Fruit fly (Drosophila melanogaster) whole organism, adult: ENCODE results near the gene Ten-a.

Source experiments
- CG11617 ChIP-seq: fragments of 200-800 bp; sonication (Bioruptor generic); optimal IDR thresholded peaks from 2 replicates; lab custom pipeline; 2017; ENCODE audit warnings: mild to moderate bottlenecking, missing biosample characterization, missing genetic modification reagents, missing genetic modification characterization
- CG12768 ChIP-seq: fragments of 200-800 bp; sonication (Bioruptor generic); optimal IDR thresholded peaks from 2 replicates; lab custom pipeline; 2017; ENCODE audit warnings: missing biosample characterization, missing genetic modification characterization, mild to moderate bottlenecking, moderate library complexity, missing genetic modification reagents
- CG14711 ChIP-seq: fragments of 200-800 bp; sonication (Bioruptor generic); optimal IDR thresholded peaks from 2 replicates; lab custom pipeline; 2018; ENCODE audit warnings: missing biosample characterization, mild to moderate bottlenecking, missing genetic modification characterization, moderate library complexity
- CG1620 ChIP-seq: fragments of 200-800 bp; sonication (Bioruptor generic); optimal IDR thresholded peaks from 2 replicates; lab custom pipeline; 2016; ENCODE audit warnings: missing biosample characterization, missing genetic modification characterization
- Clk ChIP-seq: fragments of 200-800 bp; sonication (Bioruptor generic); optimal IDR thresholded peaks from 2 replicates; lab custom pipeline; 2017; ENCODE audit warnings: missing biosample characterization, missing genetic modification characterization
- Crg-1 ChIP-seq: fragments of 200-800 bp; sonication (Bioruptor generic); optimal IDR thresholded peaks from 2 replicates; lab custom pipeline; 2016; ENCODE audit warnings: missing biosample characterization, missing genetic modification characterization
- Hr96 ChIP-seq: fragments of 200-800 bp; sonication (Bioruptor generic); optimal IDR thresholded peaks from 2 replicates; lab custom pipeline; 2016; ENCODE audit warnings: missing biosample characterization, missing genetic modification characterization

DNA sequence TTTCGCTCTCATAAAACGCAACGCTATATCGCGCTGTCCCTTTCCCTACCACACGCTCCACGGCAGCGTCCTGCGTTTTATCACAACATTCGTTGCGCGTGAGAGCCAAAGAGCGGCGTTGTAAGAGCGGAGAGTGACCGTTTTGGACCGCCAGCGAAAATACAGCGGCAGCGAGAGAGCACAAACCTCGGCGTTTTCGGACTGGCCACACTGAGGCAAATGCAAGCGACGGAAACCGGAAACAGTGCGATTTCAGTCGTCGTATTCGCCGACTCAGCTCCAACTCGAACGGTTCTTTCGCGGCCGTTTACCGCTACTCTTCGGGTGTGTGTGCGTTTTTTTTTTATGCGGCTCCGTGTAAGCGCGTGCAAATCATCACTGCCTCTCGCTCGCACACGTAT, 160.1 kb downstream of the Ten-a start:
- TF ChIP-seq Hr96 (GFP tag; lab: Kevin White, UChicago) = no peak
- TF ChIP-seq CG11617 (GFP tag; lab: Kevin White, UChicago) = no peak
- TF ChIP-seq Clk (GFP tag; lab: Kevin White, UChicago) = no peak
- TF ChIP-seq CG12768 (GFP tag; lab: Kevin White, UChicago) = no peak
- TF ChIP-seq CG1620 (GFP tag; lab: Kevin White, UChicago) = no peak
- no peak for TF ChIP-seq Crg-1 (GFP tag; lab: Kevin White, UChicago)
- TF ChIP-seq CG14711 = no peak
